Worm (Caenorhabditis elegans) whole organism, L4 larva: ENCODE measurements around the gene ngn-1.

Source experiments
- F10B5.3 ChIP-seq: sonication (generic microtip); optimal IDR thresholded peaks from 2 replicates; lab custom pipeline; 2016; ENCODE audit warnings: mild to moderate bottlenecking, missing genetic modification characterization, missing compliant biosample characterization
- F44E2.7 ChIP-seq: fragments of 200-800 bp; sonication (Bioruptor generic); IDR thresholded peaks from 2 replicates; pipeline ENCODE4 v2.1.2; 2022; ENCODE audit warnings: missing genetic modification characterization, missing compliant biosample characterization
- F49E8.2 ChIP-seq: sonication (generic microtip); optimal IDR thresholded peaks from 2 replicates; lab custom pipeline; 2016; ENCODE audit warnings: missing compliant biosample characterization, mild to moderate bottlenecking, missing genetic modification characterization, borderline replicate concordance
- T20F7.1 ChIP-seq: fragments of 200-800 bp; sonication (Bioruptor generic); optimal IDR thresholded peaks from 2 replicates; lab custom pipeline; 2018; ENCODE audit warnings: mild to moderate bottlenecking, missing genetic modification characterization, missing compliant biosample characterization
- T26A8.4 ChIP-seq: fragments of 200-800 bp; sonication (Bioruptor generic); IDR thresholded peaks from 2 replicates; pipeline ENCODE4 v1.3.6; 2022; ENCODE audit warnings: missing genetic modification characterization, missing compliant biosample characterization
- Y48G9A.11 ChIP-seq: fragments of 200-800 bp; sonication (Bioruptor generic); IDR thresholded peaks from 2 replicates; pipeline ENCODE4 v1.3.6; 2022; ENCODE audit warnings: missing genetic modification reagents, missing genetic modification characterization, missing compliant biosample characterization
- Y5F2A.4 ChIP-seq: fragments of 200-800 bp; sonication (Bioruptor generic); optimal IDR thresholded peaks from 2 replicates; lab custom pipeline; 2018; ENCODE audit warnings: mild to moderate bottlenecking, missing genetic modification characterization, missing compliant biosample characterization
- ZK337.2 ChIP-seq: fragments of 200-800 bp; sonication (Bioruptor generic); IDR thresholded peaks from 2 replicates; pipeline ENCODE4 v1.3.6; 2022; ENCODE audit warnings: missing genetic modification reagents, missing genetic modification characterization, missing compliant biosample characterization
- aha-1 ChIP-seq: fragments of 150-350 bp; peaks from one replicate; lab custom pipeline; 2014; ENCODE audit warnings: missing biosample characterization, missing genetic modification characterization
- aly-2 ChIP-seq: sonication (generic microtip); optimal IDR thresholded peaks from 2 replicates; lab custom pipeline; 2018; ENCODE audit warnings: missing biosample characterization, missing genetic modification characterization
- attf-4 ChIP-seq: sonication (generic microtip); optimal IDR thresholded peaks from 3 replicates; lab custom pipeline; 2017; ENCODE audit warnings: missing biosample characterization, missing genetic modification characterization
- ceh-28 ChIP-seq: fragments of 150-350 bp; optimal IDR thresholded peaks from 2 replicates; lab custom pipeline; 2014; ENCODE audit warnings: missing biosample characterization, missing genetic modification reagents, missing genetic modification characterization
- ceh-32 ChIP-seq: sonication (generic microtip); optimal IDR thresholded peaks from 2 replicates; lab custom pipeline; 2016; ENCODE audit warnings: mild to moderate bottlenecking, missing genetic modification characterization, missing compliant biosample characterization; ENCODE audit not compliant: poor library complexity
- cey-2 ChIP-seq: sonication (generic microtip); optimal IDR thresholded peaks from 3 replicates; lab custom pipeline; 2017; ENCODE audit warnings: missing genetic modification characterization, mild to moderate bottlenecking, missing compliant biosample characterization, antibody characterized with exemption, borderline replicate concordance; ENCODE audit not compliant: insufficient read depth
- daf-16 ChIP-seq, 3 experiments: sonication (generic microtip); optimal IDR thresholded peaks; 2 replicates each; lab custom pipeline; 2016 to 2017; ENCODE audit warnings: missing genetic modification characterization in 3 of 3, missing genetic modification reagents in 3 of 3, mild to moderate bottlenecking in 2 of 3, missing compliant biosample characterization in 2 of 3, missing biosample characterization in 1 of 3, moderate library complexity in 1 of 3
- daf-8 ChIP-seq: fragments of 200-800 bp; sonication (Bioruptor generic); IDR thresholded peaks from 2 replicates; pipeline ENCODE4 v1.3.6; 2022; ENCODE audit warnings: missing genetic modification characterization, missing compliant biosample characterization
- dpl-1 ChIP-seq: fragments of 150-350 bp; optimal IDR thresholded peaks from 2 replicates; lab custom pipeline; 2014; ENCODE audit warnings: missing biosample characterization, missing genetic modification reagents, missing genetic modification characterization
- dve-1 ChIP-seq: sonication (generic microtip); optimal IDR thresholded peaks from 2 replicates; lab custom pipeline; 2017; ENCODE audit warnings: antibody characterized with exemption, mild to moderate bottlenecking, missing genetic modification characterization, missing compliant biosample characterization; ENCODE audit not compliant: insufficient read depth
- egl-27 ChIP-seq: sonication (generic microtip); optimal IDR thresholded peaks from 3 replicates; lab custom pipeline; 2017; ENCODE audit warnings: missing biosample characterization, missing genetic modification reagents, missing genetic modification characterization
- fkh-10 ChIP-seq: fragments of 150-350 bp; optimal IDR thresholded peaks from 2 replicates; lab custom pipeline; 2014; ENCODE audit warnings: missing biosample characterization, missing genetic modification reagents, missing genetic modification characterization
- hlh-11 ChIP-seq: fragments of 200-800 bp; sonication (Bioruptor generic); optimal IDR thresholded peaks from 2 replicates; lab custom pipeline; 2018; ENCODE audit warnings: mild to moderate bottlenecking, missing genetic modification characterization, missing compliant biosample characterization
- hlh-30 ChIP-seq: sonication (generic microtip); optimal IDR thresholded peaks from 2 replicates; lab custom pipeline; 2017; ENCODE audit warnings: antibody characterized with exemption, mild to moderate bottlenecking, missing genetic modification characterization, missing compliant biosample characterization; ENCODE audit not compliant: insufficient read depth
- lim-7 ChIP-seq: fragments of 200-800 bp; sonication (Bioruptor generic); IDR thresholded peaks from 2 replicates; pipeline ENCODE4 v1.3.6; 2022; ENCODE audit warnings: missing genetic modification characterization, missing compliant biosample characterization
- lin-1 ChIP-seq: fragments of 200-800 bp; sonication (Bioruptor generic); IDR thresholded peaks from 2 replicates; pipeline ENCODE4 v1.3.6; 2022; ENCODE audit warnings: missing genetic modification reagents, missing genetic modification characterization, missing compliant biosample characterization
- lin-38 ChIP-seq: fragments of 200-800 bp; sonication (Bioruptor generic); IDR thresholded peaks from 2 replicates; pipeline ENCODE4 v1.3.6; 2022; ENCODE audit warnings: missing genetic modification reagents, missing genetic modification characterization, missing compliant biosample characterization
- lin-39 ChIP-seq: fragments of 150-350 bp; optimal IDR thresholded peaks from 2 replicates; lab custom pipeline; 2014; ENCODE audit warnings: missing biosample characterization, missing genetic modification reagents, missing genetic modification characterization
- madf-9 ChIP-seq: fragments of 200-800 bp; sonication (Bioruptor generic); conservative IDR thresholded peaks from 2 replicates; pipeline ENCODE4 v1.3.6; 2022; ENCODE audit warnings: missing genetic modification reagents, missing genetic modification characterization, missing compliant biosample characterization
- mdt-29 ChIP-seq: fragments of 200-800 bp; sonication (Bioruptor generic); IDR thresholded peaks from 2 replicates; pipeline ENCODE4 v1.3.6; 2022; ENCODE audit warnings: missing genetic modification reagents, missing genetic modification characterization, missing compliant biosample characterization
- mes-2 ChIP-seq: sonication (generic microtip); optimal IDR thresholded peaks from 2 replicates; lab custom pipeline; 2016; ENCODE audit warnings: missing genotype, mild to moderate bottlenecking, missing genetic modification characterization, missing compliant biosample characterization; ENCODE audit not compliant: poor library complexity, severe bottlenecking
- mxl-3 ChIP-seq: fragments of 200-800 bp; sonication (Bioruptor generic); optimal IDR thresholded peaks from 2 replicates; lab custom pipeline; 2018; ENCODE audit warnings: mild to moderate bottlenecking, missing genetic modification characterization, missing compliant biosample characterization
- nhr-237 ChIP-seq: sonication (generic microtip); optimal IDR thresholded peaks from 2 replicates; lab custom pipeline; 2017; ENCODE audit warnings: missing biosample characterization, missing genetic modification characterization
- nhr-25 ChIP-seq: sonication (generic microtip); optimal IDR thresholded peaks from 2 replicates; lab custom pipeline; 2017; ENCODE audit warnings: missing genetic modification characterization, mild to moderate bottlenecking, missing compliant biosample characterization, antibody characterized with exemption, moderate library complexity, borderline replicate concordance; ENCODE audit not compliant: insufficient read depth
- nhr-42 ChIP-seq: fragments of 200-800 bp; sonication (Bioruptor generic); IDR thresholded peaks from 2 replicates; pipeline ENCODE4 v1.3.6; 2022; ENCODE audit warnings: missing genetic modification characterization, missing compliant biosample characterization
- nhr-76 ChIP-seq: fragments of 150-350 bp; optimal IDR thresholded peaks from 2 replicates; lab custom pipeline; 2014; ENCODE audit warnings: missing biosample characterization, missing genetic modification characterization
- pha-4 ChIP-seq, 2 experiments: fragments of 150-350 bp in 1 of 2; fragments of 200-800 bp in 1 of 2; sonication (Bioruptor generic) in 1 of 2; IDR thresholded peaks in 1 of 2; optimal IDR thresholded peaks in 1 of 2; 2 replicates each; pipeline versions ENCODE4 v1.3.6 to Lab custom; 2014 to 2022; ENCODE audit warnings: missing genetic modification characterization in 2 of 2, missing genetic modification reagents in 2 of 2, missing biosample characterization in 1 of 2, missing compliant biosample characterization in 1 of 2
- php-3 ChIP-seq: fragments of 200-800 bp; sonication (Bioruptor generic); IDR thresholded peaks from 2 replicates; pipeline ENCODE4 v1.3.6; 2022; ENCODE audit warnings: missing genetic modification reagents, missing genetic modification characterization, missing compliant biosample characterization
- saeg-2 ChIP-seq: fragments of 200-800 bp; sonication (Bioruptor generic); IDR thresholded peaks from 2 replicates; pipeline ENCODE4 v1.3.6; 2022; ENCODE audit warnings: missing genetic modification reagents, missing genetic modification characterization, missing compliant biosample characterization
- skn-1 ChIP-seq: fragments of 150-350 bp; optimal IDR thresholded peaks from 2 replicates; lab custom pipeline; 2014; ENCODE audit warnings: missing biosample characterization, missing genetic modification characterization
- spr-1 ChIP-seq: sonication (generic microtip); optimal IDR thresholded peaks from 2 replicates; lab custom pipeline; 2016; ENCODE audit warnings: mild to moderate bottlenecking, missing genetic modification characterization, missing compliant biosample characterization
- unc-62 ChIP-seq, 3 experiments: fragments of 150-350 bp in 1 of 3; sonication (generic microtip); optimal IDR thresholded peaks in 2 of 3; peaks in 1 of 3; 1 replicate in 1 of 3; 2 replicates in 2 of 3; lab custom pipeline; 2014 to 2017; ENCODE audit warnings: missing biosample characterization in 3 of 3, missing genetic modification characterization in 3 of 3, missing genetic modification reagents in 3 of 3, missing genotype in 1 of 3
- vab-7 ChIP-seq: fragments of 200-800 bp; sonication (Bioruptor generic); IDR thresholded peaks from 2 replicates; pipeline ENCODE4 v1.3.6; 2022; ENCODE audit warnings: missing genetic modification reagents, missing genetic modification characterization, missing compliant biosample characterization
- zag-1 ChIP-seq: fragments of 150-350 bp; optimal IDR thresholded peaks from 2 replicates; lab custom pipeline; 2014; ENCODE audit warnings: missing biosample characterization, missing genetic modification characterization
- zfp-3 ChIP-seq: fragments of 200-800 bp; sonication (Bioruptor generic); conservative IDR thresholded peaks from 2 replicates; pipeline ENCODE4 v1.3.6; 2022; ENCODE audit warnings: missing genetic modification reagents, missing genetic modification characterization, missing compliant biosample characterization
- ztf-11 ChIP-seq: fragments of 150-350 bp; optimal IDR thresholded peaks from 2 replicates; lab custom pipeline; 2014; ENCODE audit warnings: missing biosample characterization, missing genetic modification characterization

The ngn-1 gene

ce11 chrIV:2657307-2657706, 29.2 kb upstream of the ngn-1 start (continued):
- TF ChIP-seq ceh-32 (tag; lab: Kevin White, UChicago) (no peak), F44E2.7 (GFP tag; lab: Robert Waterston, UW) (peak; percentile 90; the same call in 1 of the 2 replicates), saeg-2 (GFP tag; lab: Robert Waterston, UW) (no peak), ZK337.2 (GFP tag; lab: Robert Waterston, UW) (no peak), nhr-76 (tag; lab: Kevin White, UChicago) (no peak), mes-2 (peak; percentile 67), aly-2 (tag; lab: Kevin White, UChicago) (no peak), hlh-11 (no peak), hlh-30 (no peak), cey-2 (tag; lab: Kevin White, UChicago) (no peak), nhr-237 (tag; lab: Kevin White, UChicago) (no peak)
- TF ChIP-seq, all 104 proteins: peak for 40

ce11 chrIV:2656400-2657139, 28.5 kb upstream of the ngn-1 start:
- TF ChIP-seq fkh-10 (GFP tag; lab: Kevin White, UChicago) (peak; percentile 26), Y48G9A.11 (GFP tag; lab: Robert Waterston, UW) (0 out of 2 replicates have a peak, but pooled peaks have one; percentile 15), mxl-3 (GFP tag; lab: Kevin White, UChicago) (no peak), dpl-1 (GFP tag; lab: Kevin White, UChicago) (no peak), attf-4 (tag; lab: Kevin White, UChicago) (no peak), lin-39 (tag; lab: Kevin White, UChicago) (no peak), ceh-28 (tag; lab: Kevin White, UChicago) (no peak), unc-62 (GFP tag; optimal IDR thresholded peaks at IDR 0.05 in 1 of 2; lab: Kevin White, UChicago) (peak in 1 of 2 experiments; percentile 76), unc-62 (tag; optimal IDR thresholded peaks at IDR 0.05; lab: Kevin White, UChicago) (no peak), dve-1 (tag; lab: Kevin White, UChicago) (no peak), daf-16 (GFP tag; optimal IDR thresholded peaks at IDR 0.05; lab: Kevin White, UChicago) (no peak), daf-16 (tag; optimal IDR thresholded peaks at IDR 0.05; lab: Kevin White, UChicago) (peak; percentile 8), daf-8 (GFP tag; lab: Robert Waterston, UW) (no peak), Y5F2A.4 (GFP tag; lab: Kevin White, UChicago) (no peak), skn-1 (no peak), F10B5.3 (no peak), zag-1 (no peak), madf-9 (no peak), T20F7.1 (no peak), zfp-3 (GFP tag; lab: Robert Waterston, UW) (0 out of 2 replicates have a peak, but pooled peaks have one; percentile 37), nhr-42 (GFP tag; lab: Robert Waterston, UW) (no peak), F49E8.2 (tag; lab: Kevin White, UChicago) (no peak), php-3 (no peak), lin-1 (no peak), lin-38 (peak; percentile 39), T26A8.4 (GFP tag; lab: Robert Waterston, UW) (no peak), aha-1 (tag; lab: Kevin White, UChicago) (peak; percentile 37), mdt-29 (GFP tag; lab: Robert Waterston, UW) (0 out of 2 replicates have a peak, but pooled peaks have one; percentile 9), pha-4 (GFP tag; IDR thresholded peaks at IDR 0.05; lab: Robert Waterston, UW) (no peak; the same call in 1 of the 2 replicates), pha-4 (tag; optimal IDR thresholded peaks at IDR 0.05; lab: Kevin White, UChicago) (no peak), egl-27 (tag; lab: Kevin White, UChicago) (no peak), spr-1 (no peak), vab-7 (GFP tag; lab: Robert Waterston, UW) (0 out of 2 replicates have a peak, but pooled peaks have one; percentile 40), ztf-11 (tag; lab: Kevin White, UChicago) (no peak), lim-7 (GFP tag; lab: Robert Waterston, UW) (peak; percentile 66; the same call in 1 of the 2 replicates), nhr-25 (tag; lab: Kevin White, UChicago) (no peak)
